Fruit fly (Drosophila melanogaster) whole organism, embryonic: ENCODE measurements around the gene CG10948.

Source experiments
- BtbVII ChIP-seq: fragments of 200-800 bp; sonication (Bioruptor generic); optimal IDR thresholded peaks from 3 replicates; lab custom pipeline; 2017; ENCODE audit warnings: missing biosample characterization, mild to moderate bottlenecking, missing genetic modification characterization
- CG10147 ChIP-seq: fragments of 200-800 bp; sonication (Bioruptor generic); optimal IDR thresholded peaks from 2 replicates; lab custom pipeline; 2019; ENCODE audit warnings: missing biosample characterization, mild to moderate bottlenecking, missing genetic modification characterization, moderate library complexity
- CG10462 ChIP-seq: fragments of 200-800 bp; sonication (Bioruptor generic); optimal IDR thresholded peaks from 2 replicates; lab custom pipeline; 2016; ENCODE audit warnings: missing biosample characterization, missing genetic modification characterization
- CG12155 ChIP-seq: fragments of 200-800 bp; sonication (Bioruptor generic); optimal IDR thresholded peaks from 3 replicates; lab custom pipeline; 2016; ENCODE audit warnings: missing biosample characterization, missing genetic modification characterization
- CG13123 ChIP-seq: fragments of 200-800 bp; sonication (Bioruptor generic); optimal IDR thresholded peaks from 2 replicates; lab custom pipeline; 2016; ENCODE audit warnings: missing biosample characterization, missing genetic modification characterization
- CG13296 ChIP-seq: fragments of 200-800 bp; sonication (Bioruptor generic); optimal IDR thresholded peaks from 3 replicates; lab custom pipeline; 2018; ENCODE audit warnings: missing biosample characterization, mild to moderate bottlenecking, missing genetic modification characterization
- CG14050 ChIP-seq: fragments of 200-800 bp; sonication (Bioruptor generic); IDR thresholded peaks from 3 replicates; pipeline ENCODE4 v1.3.6; 2022; ENCODE audit warnings: missing biosample characterization, missing genetic modification characterization
- CG16813 ChIP-seq: fragments of 200-800 bp; sonication (Bioruptor generic); IDR thresholded peaks from 3 replicates; pipeline ENCODE4 v1.3.6; 2022; ENCODE audit warnings: missing biosample characterization, missing genetic modification characterization; ENCODE audit not compliant: partially characterized antibody
- CG17186 ChIP-seq: fragments of 200-800 bp; sonication (Bioruptor generic); optimal IDR thresholded peaks from 3 replicates; lab custom pipeline; 2017; ENCODE audit warnings: missing biosample characterization, missing genetic modification reagents, missing genetic modification characterization
- CG17568 ChIP-seq: fragments of 200-800 bp; sonication (Bioruptor generic); optimal IDR thresholded peaks from 2 replicates; lab custom pipeline; 2018; ENCODE audit warnings: missing biosample characterization, mild to moderate bottlenecking, missing genetic modification characterization, moderate library complexity
- CG2889 ChIP-seq: fragments of 200-800 bp; sonication (Bioruptor generic); IDR thresholded peaks from 3 replicates; pipeline ENCODE4 v1.3.6; 2022; ENCODE audit warnings: missing biosample characterization, missing genetic modification characterization
- CG31441 ChIP-seq: fragments of 200-800 bp; sonication (Bioruptor generic); IDR thresholded peaks from 2 replicates; pipeline ENCODE4 v1.3.6; 2022; ENCODE audit warnings: missing biosample characterization, missing genetic modification characterization
- CG3847 ChIP-seq: fragments of 200-800 bp; sonication (Bioruptor generic); IDR thresholded peaks from 2 replicates; pipeline ENCODE4 v1.3.6; 2022; ENCODE audit warnings: missing biosample characterization, missing genetic modification characterization
- CG6689 ChIP-seq: fragments of 200-800 bp; sonication (Bioruptor generic); IDR thresholded peaks from 2 replicates; pipeline ENCODE4 v1.3.6; 2022; ENCODE audit warnings: missing biosample characterization, missing genetic modification characterization
- CG8924 ChIP-seq: fragments of 200-800 bp; optimal IDR thresholded peaks from 3 replicates; lab custom pipeline; 2019; ENCODE audit warnings: missing biosample characterization, mild to moderate bottlenecking, missing genetic modification characterization, moderate library complexity
- Dip3 ChIP-seq: fragments of 200-800 bp; sonication (Bioruptor generic); optimal IDR thresholded peaks from 3 replicates; lab custom pipeline; 2016; ENCODE audit warnings: missing biosample characterization, missing genetic modification characterization
- Doc3 ChIP-seq: fragments of 200-800 bp; sonication (Bioruptor generic); IDR thresholded peaks from 3 replicates; pipeline ENCODE4 v1.3.6; 2022; ENCODE audit warnings: missing biosample characterization, missing genetic modification characterization; ENCODE audit not compliant: partially characterized antibody
- E2f2 ChIP-seq: fragments of 200-800 bp; sonication (Bioruptor generic); IDR thresholded peaks from 2 replicates; pipeline ENCODE4 v1.3.6; 2022; ENCODE audit warnings: missing biosample characterization, missing genetic modification characterization
- Ets65A ChIP-seq: fragments of 200-800 bp; sonication (Bioruptor generic); peaks from one replicate; lab custom pipeline; 2016; ENCODE audit warnings: missing biosample characterization, missing genetic modification characterization
- Fer3 ChIP-seq: fragments of 200-800 bp; sonication (Bioruptor generic); optimal IDR thresholded peaks from 2 replicates; lab custom pipeline; 2018; ENCODE audit warnings: missing biosample characterization, mild to moderate bottlenecking, missing genetic modification characterization, moderate library complexity
- Hand ChIP-seq: fragments of 200-800 bp; sonication (Bioruptor generic); optimal IDR thresholded peaks from 2 replicates; lab custom pipeline; 2017; ENCODE audit warnings: mild to moderate bottlenecking, missing biosample characterization, missing genetic modification reagents, missing genetic modification characterization
- Jarid2 ChIP-seq: fragments of 200-800 bp; sonication (Bioruptor generic); optimal IDR thresholded peaks from 3 replicates; lab custom pipeline; 2017; ENCODE audit warnings: mild to moderate bottlenecking, missing biosample characterization, missing genetic modification reagents, missing genetic modification characterization
- Kr ChIP-seq: fragments of 200-800 bp; sonication (Bioruptor generic); optimal IDR thresholded peaks from 2 replicates; lab custom pipeline; 2017; ENCODE audit warnings: missing biosample characterization, mild to moderate bottlenecking, missing genetic modification characterization
- Lhr ChIP-seq: fragments of 200-800 bp; sonication (Bioruptor generic); optimal IDR thresholded peaks from 3 replicates; lab custom pipeline; 2017; ENCODE audit warnings: mild to moderate bottlenecking, missing biosample characterization, missing genetic modification reagents, missing genetic modification characterization
- MESR4 ChIP-seq: fragments of 200-800 bp; sonication (Bioruptor generic); optimal IDR thresholded peaks from 2 replicates; lab custom pipeline; 2018; ENCODE audit warnings: missing biosample characterization, mild to moderate bottlenecking, missing genetic modification characterization, moderate library complexity
- Mad ChIP-seq: fragments of 200-800 bp; sonication (Bioruptor generic); optimal IDR thresholded peaks from 2 replicates; lab custom pipeline; 2016; ENCODE audit warnings: missing biosample characterization, missing genetic modification characterization
- Med ChIP-seq: fragments of 200-800 bp; sonication (Bioruptor generic); peaks from one replicate; lab custom pipeline; 2016; ENCODE audit warnings: missing biosample characterization, missing genetic modification characterization, mild to moderate bottlenecking, inconsistent platforms, moderate library complexity
- ase ChIP-seq: fragments of 200-800 bp; sonication (Bioruptor generic); IDR thresholded peaks from 3 replicates; pipeline ENCODE4 v1.3.6; 2022; ENCODE audit warnings: missing biosample characterization, missing genetic modification characterization
- az2 ChIP-seq: fragments of 200-800 bp; sonication (Bioruptor generic); optimal IDR thresholded peaks from 3 replicates; lab custom pipeline; 2016; ENCODE audit warnings: missing biosample characterization, missing genetic modification characterization
- bowl ChIP-seq: fragments of 200-800 bp; sonication (Bioruptor generic); IDR thresholded peaks from 2 replicates; pipeline ENCODE4 v1.3.6; 2022; ENCODE audit warnings: missing biosample characterization, missing genetic modification characterization
- chm ChIP-seq: fragments of 200-800 bp; sonication (Bioruptor generic); IDR thresholded peaks from 2 replicates; pipeline ENCODE4 v1.3.6; 2022; ENCODE audit warnings: missing biosample characterization, missing genetic modification characterization
- cwo ChIP-seq: fragments of 200-800 bp; sonication (Bioruptor generic); optimal IDR thresholded peaks from 3 replicates; lab custom pipeline; 2017; ENCODE audit warnings: missing biosample characterization, missing genetic modification characterization, mild to moderate bottlenecking, moderate library complexity, missing genetic modification reagents
- danr ChIP-seq: fragments of 200-800 bp; sonication (Bioruptor generic); IDR thresholded peaks from 2 replicates; pipeline ENCODE4 v1.3.6; 2022; ENCODE audit warnings: missing biosample characterization, missing genetic modification characterization
- ewg ChIP-seq: fragments of 200-800 bp; sonication (Bioruptor generic); optimal IDR thresholded peaks from 3 replicates; lab custom pipeline; 2017; ENCODE audit warnings: mild to moderate bottlenecking, missing biosample characterization, missing genetic modification reagents, missing genetic modification characterization
- fu2 ChIP-seq: fragments of 200-800 bp; sonication (Bioruptor generic); optimal IDR thresholded peaks from 2 replicates; lab custom pipeline; 2016; ENCODE audit warnings: missing biosample characterization, missing genetic modification characterization
- lov ChIP-seq, 2 experiments: fragments of 200-800 bp in 1 of 2; fragments of >200 bp in 1 of 2; sonication (Bioruptor generic) in 1 of 2; IDR thresholded peaks in 1 of 2; optimal IDR thresholded peaks in 1 of 2; 2 replicates in 1 of 2; 3 replicates in 1 of 2; pipeline versions ENCODE4 v1.3.6 to Lab custom; 2017 to 2022; ENCODE audit warnings: missing biosample characterization in 1 of 2, missing genetic modification characterization in 1 of 2
- onecut ChIP-seq: fragments of 200-800 bp; sonication (Bioruptor generic); IDR thresholded peaks from 2 replicates; pipeline ENCODE4 v1.3.6; 2022; ENCODE audit warnings: missing biosample characterization, missing genetic modification characterization
- otp ChIP-seq: fragments of 200-800 bp; sonication (Bioruptor generic); IDR thresholded peaks from 3 replicates; pipeline ENCODE4, ENCODE4 v1.3.6; 2022; ENCODE audit warnings: missing biosample characterization, missing genetic modification characterization
- pb ChIP-seq: fragments of 200-800 bp; sonication (Bioruptor generic); optimal IDR thresholded peaks from 3 replicates; lab custom pipeline; 2016; ENCODE audit warnings: missing biosample characterization, missing genetic modification characterization
- pfk ChIP-seq: fragments of 200-800 bp; sonication (Bioruptor generic); optimal IDR thresholded peaks from 2 replicates; lab custom pipeline; 2018; ENCODE audit warnings: missing biosample characterization, mild to moderate bottlenecking, missing genetic modification characterization, moderate library complexity
- pum ChIP-seq: fragments of 200-800 bp; sonication (Bioruptor generic); optimal IDR thresholded peaks from 2 replicates; lab custom pipeline; 2016; ENCODE audit warnings: missing biosample characterization, missing genetic modification characterization
- repo ChIP-seq: fragments of 200-800 bp; sonication (Bioruptor generic); optimal IDR thresholded peaks from 2 replicates; lab custom pipeline; 2016; ENCODE audit warnings: missing biosample characterization, missing genetic modification characterization
- sc ChIP-seq, 3 experiments: fragments of >200 bp in 2 of 3; fragments of 200-800 bp in 1 of 3; sonication (Bioruptor generic) in 1 of 3; optimal IDR thresholded peaks; 2 replicates in 2 of 3; 3 replicates in 1 of 3; lab custom pipeline; 2017; ENCODE audit warnings: mild to moderate bottlenecking in 1 of 3, missing biosample characterization in 1 of 3, missing genetic modification characterization in 1 of 3, missing genetic modification reagents in 1 of 3
- shn ChIP-seq: fragments of 200-800 bp; sonication (Bioruptor generic); optimal IDR thresholded peaks from 3 replicates; lab custom pipeline; 2016; ENCODE audit warnings: missing biosample characterization, missing genetic modification characterization
- sima ChIP-seq: fragments of 200-800 bp; sonication (Bioruptor generic); optimal IDR thresholded peaks from 2 replicates; lab custom pipeline; 2016; ENCODE audit warnings: missing biosample characterization, missing genetic modification characterization
- slbo ChIP-seq: fragments of 200-800 bp; sonication (Bioruptor generic); IDR thresholded peaks from 2 replicates; pipeline ENCODE4 v1.3.6; 2022; ENCODE audit warnings: missing biosample characterization, missing genetic modification characterization
- so ChIP-seq: fragments of 200-800 bp; sonication (Bioruptor generic); IDR thresholded peaks from 3 replicates; pipeline ENCODE4 v1.3.6; 2022; ENCODE audit warnings: missing biosample characterization, missing genetic modification characterization
- wdn ChIP-seq: fragments of 200-800 bp; sonication (Bioruptor generic); IDR thresholded peaks from 2 replicates; pipeline ENCODE4 v1.3.6; 2022; ENCODE audit warnings: missing biosample characterization, missing genetic modification characterization
- zfh1 ChIP-seq: fragments of 200-800 bp; sonication (Bioruptor generic); IDR thresholded peaks from 3 replicates; pipeline ENCODE4 v1.3.6; 2022; ENCODE audit warnings: missing biosample characterization, missing genetic modification characterization

The CG10948 gene

DNA sequence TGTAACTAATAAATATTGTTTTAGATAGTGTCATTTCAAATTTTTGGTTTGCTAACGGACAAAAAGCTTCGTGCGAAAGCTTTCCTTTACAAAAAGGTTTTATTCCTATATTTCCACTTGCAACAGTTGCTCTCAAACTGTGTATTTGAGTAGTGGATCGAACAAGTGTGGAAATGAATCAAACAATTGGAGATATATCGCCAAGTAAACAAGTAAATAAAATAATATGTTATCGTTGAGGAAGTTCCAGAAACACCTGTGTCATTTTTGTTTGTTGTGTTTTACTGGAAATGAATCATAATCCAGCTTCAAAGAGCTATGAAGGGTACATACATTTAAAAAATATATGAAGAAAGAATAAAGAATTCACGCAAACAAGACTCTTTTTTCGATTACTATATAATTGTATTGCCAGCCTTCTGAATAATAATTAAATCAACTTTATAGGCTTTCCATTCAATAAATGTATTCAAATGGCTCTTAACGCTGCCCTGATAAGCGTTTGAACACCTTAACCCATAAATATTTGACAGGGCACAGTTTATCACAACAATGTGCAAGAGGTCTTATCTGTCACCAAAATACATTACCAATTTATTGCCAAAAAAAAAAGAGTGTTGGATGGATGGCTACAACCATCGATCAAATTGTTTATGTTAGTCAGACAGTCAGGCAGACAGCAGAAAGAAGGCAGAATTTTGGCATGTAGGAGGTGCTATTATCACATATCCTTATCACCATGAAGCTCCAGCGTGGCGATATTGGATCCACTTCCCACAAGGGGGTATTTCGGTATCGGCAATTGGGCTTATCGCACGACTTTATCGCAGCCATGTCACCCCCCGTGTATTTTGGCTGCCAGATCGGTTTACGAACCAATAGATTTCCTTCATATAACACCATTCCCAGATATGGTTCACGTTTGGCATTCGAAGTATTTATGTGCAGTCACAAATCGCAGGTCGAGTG is 14.1 kb downstream of the CG10948 start (continued):
- TF ChIP-seq CG13123 (GFP tag; lab: Kevin White, UChicago) (no peak), MESR4 (no peak), BtbVII (peak; percentile 43), CG6689 (GFP tag; lab: Robert Waterston, UW) (no peak), Fer3 (tag; lab: Kevin White, UChicago) (no peak), Lhr (GFP tag; lab: Kevin White, UChicago) (no peak), CG13296 (GFP tag; lab: Kevin White, UChicago) (no peak), pfk (no peak), fu2 (no peak), CG17186 (GFP tag; lab: Kevin White, UChicago) (no peak), pb (no peak), cwo (peak; percentile 9), so (GFP tag; lab: Robert Waterston, UW) (no peak), otp (GFP tag; lab: Robert Waterston, UW) (0 out of 3 replicates have a peak, but pooled peaks have one; percentile 28), Hand (GFP tag; lab: Kevin White, UChicago) (no peak), CG17568 (GFP tag; lab: Kevin White, UChicago) (peak; percentile 32), Mad (GFP tag; lab: Kevin White, UChicago) (no peak), CG2889 (GFP tag; lab: Robert Waterston, UW) (no peak), CG10147 (GFP tag; lab: Kevin White, UChicago) (no peak), CG31441 (no peak), Ets65A (GFP tag; lab: Kevin White, UChicago) (peak; percentile 86), CG10462 (no peak), CG14050 (GFP tag; lab: Robert Waterston, UW) (no peak), Jarid2 (GFP tag; lab: Kevin White, UChicago) (no peak), Med (GFP tag; lab: Kevin White, UChicago) (peak; percentile 77), ase (GFP tag; lab: Robert Waterston, UW) (no peak), E2f2 (no peak), danr (no peak), sima (GFP tag; lab: Kevin White, UChicago) (no peak), chm (no peak; the same call in 1 of the 2 replicates), zfh1 (GFP tag; lab: Robert Waterston, UW) (no peak), Kr (no peak), CG8924 (tag; lab: Kevin White, UChicago) (no peak), shn (no peak), Dip3 (GFP tag; lab: Kevin White, UChicago) (no peak), CG12155 (GFP tag; lab: Kevin White, UChicago) (no peak), CG3847 (GFP tag; lab: Robert Waterston, UW) (no peak), pum (GFP tag; lab: Kevin White, UChicago) (no peak), CG16813 (GFP tag; lab: Robert Waterston, UW) (no peak), sc (optimal IDR thresholded peaks at IDR 0.05; lab: Kevin White, UChicago) (no peak), sc (GFP tag; optimal IDR thresholded peaks at IDR 0.05; lab: Kevin White, UChicago) (no peak), az2 (GFP tag; lab: Kevin White, UChicago) (no peak), repo (GFP tag; lab: Kevin White, UChicago) (no peak), Doc3 (no peak), slbo (GFP tag; lab: Robert Waterston, UW) (no peak), lov (optimal IDR thresholded peaks at IDR 0.05; lab: Kevin White, UChicago) (no peak), lov (GFP tag; IDR thresholded peaks at IDR 0.05; lab: Robert Waterston, UW) (no peak), ewg (GFP tag; lab: Kevin White, UChicago) (no peak), wdn (GFP tag; lab: Robert Waterston, UW) (no peak), onecut (GFP tag; lab: Robert Waterston, UW) (no peak), bowl (GFP tag; lab: Robert Waterston, UW) (no peak)
